Fruit fly (Drosophila melanogaster) whole organism, embryonic: ENCODE data around the gene CG33127.

Source experiments
- CG11504 ChIP-seq: fragments of 200-800 bp; sonication (Bioruptor generic); optimal IDR thresholded peaks from 3 replicates; lab custom pipeline; 2019; ENCODE audit warnings: missing biosample characterization, mild to moderate bottlenecking, missing genetic modification characterization, moderate library complexity
- CG11560 ChIP-seq: fragments of 200-800 bp; sonication (Bioruptor generic); IDR thresholded peaks from 3 replicates; pipeline ENCODE4 v1.3.6; 2022; ENCODE audit warnings: missing biosample characterization, missing genetic modification characterization
- CG12155 ChIP-seq: fragments of 200-800 bp; sonication (Bioruptor generic); optimal IDR thresholded peaks from 3 replicates; lab custom pipeline; 2016; ENCODE audit warnings: missing biosample characterization, missing genetic modification characterization
- CG12659 ChIP-seq: fragments of 200-800 bp; sonication (Bioruptor generic); optimal IDR thresholded peaks from 3 replicates; lab custom pipeline; 2017; ENCODE audit warnings: mild to moderate bottlenecking, missing biosample characterization, missing genetic modification reagents, missing genetic modification characterization
- CG12744 ChIP-seq: fragments of 200-800 bp; sonication (Bioruptor generic); optimal IDR thresholded peaks from 2 replicates; lab custom pipeline; 2016; ENCODE audit warnings: missing biosample characterization, missing genetic modification characterization
- CG13624 ChIP-seq: fragments of 200-800 bp; sonication (Bioruptor generic); optimal IDR thresholded peaks from 2 replicates; lab custom pipeline; 2016; ENCODE audit warnings: missing biosample characterization, missing genetic modification characterization
- CG13775 ChIP-seq: fragments of 200-800 bp; sonication (Bioruptor generic); optimal IDR thresholded peaks from 3 replicates; lab custom pipeline; 2017; ENCODE audit warnings: missing biosample characterization, mild to moderate bottlenecking, missing genetic modification characterization
- CG14014 ChIP-seq: fragments of 200-800 bp; sonication (Bioruptor generic); IDR thresholded peaks from 2 replicates; pipeline ENCODE4 v1.3.6; 2022; ENCODE audit warnings: missing biosample characterization, missing genetic modification characterization
- CG17359 ChIP-seq: fragments of 200-800 bp; sonication (Bioruptor generic); optimal IDR thresholded peaks from 3 replicates; lab custom pipeline; 2018; ENCODE audit warnings: missing biosample characterization, mild to moderate bottlenecking, missing genetic modification characterization, moderate library complexity
- CG17802 ChIP-seq: fragments of 200-800 bp; sonication (Bioruptor generic); optimal IDR thresholded peaks from 2 replicates; lab custom pipeline; 2018; ENCODE audit warnings: missing biosample characterization, mild to moderate bottlenecking, missing genetic modification characterization, moderate library complexity
- CG32772 ChIP-seq: fragments of 200-800 bp; sonication (Bioruptor generic); IDR thresholded peaks from 2 replicates; pipeline ENCODE4 v1.3.6; 2022; ENCODE audit warnings: missing biosample characterization, missing genetic modification characterization
- CG33213 ChIP-seq: fragments of 200-800 bp; sonication (Bioruptor generic); optimal IDR thresholded peaks from 3 replicates; lab custom pipeline; 2016; ENCODE audit warnings: missing biosample characterization, missing genetic modification characterization
- CG4424 ChIP-seq: fragments of 200-800 bp; sonication (Bioruptor generic); optimal IDR thresholded peaks from 3 replicates; lab custom pipeline; 2016; ENCODE audit warnings: missing biosample characterization, missing genetic modification characterization
- CG4707 ChIP-seq: fragments of 200-800 bp; sonication (Bioruptor generic); optimal IDR thresholded peaks from 2 replicates; lab custom pipeline; 2018; ENCODE audit warnings: missing biosample characterization, mild to moderate bottlenecking, missing genetic modification characterization, moderate library complexity
- CG6791 ChIP-seq: fragments of 200-800 bp; sonication (Bioruptor generic); IDR thresholded peaks from 3 replicates; pipeline ENCODE4 v1.3.6; 2022; ENCODE audit warnings: missing biosample characterization, missing genetic modification characterization; ENCODE audit not compliant: partially characterized antibody
- CG7839 ChIP-seq: fragments of 200-800 bp; sonication (Bioruptor generic); optimal IDR thresholded peaks from 3 replicates; lab custom pipeline; 2018; ENCODE audit warnings: missing biosample characterization, mild to moderate bottlenecking, missing genetic modification characterization, moderate library complexity
- CG7987 ChIP-seq: fragments of 200-800 bp; sonication (Bioruptor generic); optimal IDR thresholded peaks from 2 replicates; lab custom pipeline; 2018; ENCODE audit warnings: missing biosample characterization, mild to moderate bottlenecking, missing genetic modification characterization, moderate library complexity
- CG9817 ChIP-seq: fragments of 200-800 bp; sonication (Bioruptor generic); optimal IDR thresholded peaks from 2 replicates; lab custom pipeline; 2018; ENCODE audit warnings: missing biosample characterization, mild to moderate bottlenecking, missing genetic modification characterization, moderate library complexity
- CkIIα-i1 ChIP-seq: fragments of 200-800 bp; sonication (Bioruptor generic); IDR thresholded peaks from 2 replicates; pipeline ENCODE4 v1.3.6; 2022; ENCODE audit warnings: missing biosample characterization, missing genetic modification characterization
- Dp ChIP-seq: fragments of 200-800 bp; sonication (Bioruptor generic); optimal IDR thresholded peaks from 2 replicates; lab custom pipeline; 2018; ENCODE audit warnings: missing biosample characterization, mild to moderate bottlenecking, missing genetic modification characterization, moderate library complexity
- Fer3 ChIP-seq: fragments of 200-800 bp; sonication (Bioruptor generic); optimal IDR thresholded peaks from 2 replicates; lab custom pipeline; 2018; ENCODE audit warnings: missing biosample characterization, mild to moderate bottlenecking, missing genetic modification characterization, moderate library complexity
- Gsc ChIP-seq: fragments of 200-800 bp; sonication (Bioruptor generic); IDR thresholded peaks from 2 replicates; pipeline ENCODE4 v1.3.6; 2022; ENCODE audit warnings: missing biosample characterization, missing genetic modification characterization
- HLH54F ChIP-seq: fragments of 200-800 bp; sonication (Bioruptor generic); optimal IDR thresholded peaks from 3 replicates; lab custom pipeline; 2016; ENCODE audit warnings: missing biosample characterization, missing genetic modification characterization
- HLHmδ ChIP-seq: fragments of 200-800 bp; sonication (Bioruptor generic); optimal IDR thresholded peaks from 2 replicates; lab custom pipeline; 2018; ENCODE audit warnings: missing biosample characterization, mild to moderate bottlenecking, missing genetic modification characterization, moderate library complexity
- Hr78 ChIP-seq, 2 experiments: fragments of 200-800 bp in 1 of 2; fragments of >200 bp in 1 of 2; sonication (Bioruptor generic) in 1 of 2; optimal IDR thresholded peaks; 2 replicates each; lab custom pipeline; 2017 to 2019; ENCODE audit warnings: missing biosample characterization in 2 of 2, missing genetic modification characterization in 2 of 2, mild to moderate bottlenecking in 1 of 2, moderate library complexity in 1 of 2
- Jarid2 ChIP-seq: fragments of 200-800 bp; sonication (Bioruptor generic); optimal IDR thresholded peaks from 3 replicates; lab custom pipeline; 2017; ENCODE audit warnings: mild to moderate bottlenecking, missing biosample characterization, missing genetic modification reagents, missing genetic modification characterization
- Mes4 ChIP-seq: fragments of 200-800 bp; sonication (Bioruptor generic); optimal IDR thresholded peaks from 2 replicates; lab custom pipeline; 2016; ENCODE audit warnings: missing biosample characterization, missing genetic modification characterization
- Nf-YC ChIP-seq: fragments of 200-800 bp; optimal IDR thresholded peaks from 3 replicates; lab custom pipeline; 2019; ENCODE audit warnings: missing biosample characterization, mild to moderate bottlenecking, missing genetic modification characterization, moderate library complexity
- NfI ChIP-seq: fragments of 200-800 bp; sonication (Bioruptor generic); optimal IDR thresholded peaks from 3 replicates; lab custom pipeline; 2018; ENCODE audit warnings: missing biosample characterization, mild to moderate bottlenecking, missing genetic modification characterization, moderate library complexity
- Ravus ChIP-seq: fragments of 200-800 bp; sonication (Bioruptor generic); IDR thresholded peaks from 2 replicates; pipeline ENCODE4 v1.3.6; 2022; ENCODE audit warnings: missing biosample characterization, missing genetic modification characterization
- abd-A ChIP-seq: fragments of 200-800 bp; sonication (Bioruptor generic); optimal IDR thresholded peaks from 3 replicates; lab custom pipeline; 2019; ENCODE audit warnings: missing biosample characterization, mild to moderate bottlenecking, missing genetic modification characterization, moderate library complexity
- chm ChIP-seq: fragments of 200-800 bp; sonication (Bioruptor generic); IDR thresholded peaks from 2 replicates; pipeline ENCODE4 v1.3.6; 2022; ENCODE audit warnings: missing biosample characterization, missing genetic modification characterization
- ftz-f1 ChIP-seq: fragments of 200-800 bp; sonication (Bioruptor generic); optimal IDR thresholded peaks from 2 replicates; lab custom pipeline; 2016; ENCODE audit warnings: missing biosample characterization, missing genetic modification characterization
- gem ChIP-seq: fragments of 200-800 bp; sonication (Bioruptor generic); optimal IDR thresholded peaks from 2 replicates; lab custom pipeline; 2019; ENCODE audit warnings: missing biosample characterization, mild to moderate bottlenecking, missing genetic modification characterization, moderate library complexity
- gsb ChIP-seq: fragments of 200-800 bp; sonication (Bioruptor generic); IDR thresholded peaks from 2 replicates; pipeline ENCODE4 v1.3.6; 2022; ENCODE audit warnings: missing biosample characterization, missing genetic modification characterization
- h ChIP-seq: fragments of >200 bp; optimal IDR thresholded peaks from 2 replicates; lab custom pipeline; 2017
- ham ChIP-seq: fragments of 200-800 bp; sonication (Bioruptor generic); IDR thresholded peaks from 2 replicates; pipeline ENCODE4 v1.3.6; 2022; ENCODE audit warnings: missing biosample characterization, missing genetic modification characterization
- hb ChIP-seq: fragments of 200-800 bp; sonication (Bioruptor generic); IDR thresholded peaks from 3 replicates; pipeline ENCODE4 v1.3.6; 2022; ENCODE audit warnings: missing biosample characterization, missing genetic modification characterization; ENCODE audit not compliant: partially characterized antibody
- hbn ChIP-seq: fragments of 200-800 bp; sonication (Bioruptor generic); IDR thresholded peaks from 2 replicates; pipeline ENCODE4 v1.3.6; 2022; ENCODE audit warnings: missing biosample characterization, missing genetic modification characterization; ENCODE audit not compliant: partially characterized antibody
- ind ChIP-seq: fragments of 200-800 bp; sonication (Bioruptor generic); optimal IDR thresholded peaks from 3 replicates; lab custom pipeline; 2016; ENCODE audit warnings: missing biosample characterization, missing genetic modification characterization
- klu ChIP-seq: fragments of 200-800 bp; sonication (Bioruptor generic); IDR thresholded peaks from 2 replicates; pipeline ENCODE4 v1.3.6; 2022; ENCODE audit warnings: missing biosample characterization, missing genetic modification characterization
- lmd ChIP-seq: fragments of 200-800 bp; sonication (Bioruptor generic); IDR thresholded peaks from 2 replicates; pipeline ENCODE4 v1.3.6; 2022; ENCODE audit warnings: missing biosample characterization, missing genetic modification characterization
- maf-S ChIP-seq: fragments of 200-800 bp; sonication (Bioruptor generic); optimal IDR thresholded peaks from 2 replicates; lab custom pipeline; 2016; ENCODE audit warnings: missing biosample characterization, missing genetic modification characterization
- mirr ChIP-seq: fragments of 200-800 bp; sonication (Bioruptor generic); optimal IDR thresholded peaks from 3 replicates; lab custom pipeline; 2018; ENCODE audit warnings: missing biosample characterization, mild to moderate bottlenecking, missing genetic modification characterization
- pan ChIP-seq, 4 experiments: fragments of >200 bp in 3 of 4; fragments of 200-800 bp in 1 of 4; sonication (Bioruptor generic) in 1 of 4; optimal IDR thresholded peaks in 3 of 4; IDR thresholded peaks in 1 of 4; 2 replicates each; pipeline versions ENCODE4 v1.3.6 to Lab custom; 2017 to 2022; ENCODE audit warnings: missing biosample characterization in 2 of 4, missing genetic modification characterization in 2 of 4, mixed read lengths in 1 of 4
- pho ChIP-seq: fragments of 200-800 bp; sonication (Bioruptor generic); optimal IDR thresholded peaks from 2 replicates; lab custom pipeline; 2016; ENCODE audit warnings: missing biosample characterization, missing genetic modification characterization
- row ChIP-seq: fragments of 200-800 bp; sonication (Bioruptor generic); IDR thresholded peaks from 3 replicates; pipeline ENCODE4 v1.3.6; 2022; ENCODE audit warnings: missing biosample characterization, missing genetic modification characterization
- zfh1 ChIP-seq: fragments of 200-800 bp; sonication (Bioruptor generic); IDR thresholded peaks from 3 replicates; pipeline ENCODE4 v1.3.6; 2022; ENCODE audit warnings: missing biosample characterization, missing genetic modification characterization

Gene CG33127

dm6 chr2L:297480-298284 is 24.2 kb upstream of the CG33127 start, which contains the start of gene Pi3K21B:
Pi3K21B (plus strand) TSS chr2L:297880.
- peak; percentile 53 for TF ChIP-seq abd-A (tag; lab: Kevin White, UChicago)
- TF ChIP-seq Jarid2 (GFP tag; lab: Kevin White, UChicago), result peak; percentile 59
- TF ChIP-seq hbn, result no peak
- TF ChIP-seq HLH54F (GFP tag; lab: Kevin White, UChicago), result peak; percentile 96
- TF ChIP-seq zfh1 (GFP tag; lab: Robert Waterston, UW), result peak; percentile 90
- TF ChIP-seq h (lab: Kevin White, UChicago), result no peak
- peak; percentile 91 for TF ChIP-seq CG13624 (GFP tag; lab: Kevin White, UChicago)
- peak; percentile 92 for TF ChIP-seq CG12155 (GFP tag; lab: Kevin White, UChicago)
- peak; percentile 78 for TF ChIP-seq CG11560 (tag; lab: Robert Waterston, UW)
- peak; percentile 37 for TF ChIP-seq CG4707
- TF ChIP-seq gem (tag; lab: Kevin White, UChicago), result peak; percentile 95
- peak; percentile 95 for TF ChIP-seq CG13775 (GFP tag; lab: Kevin White, UChicago)
- peak; percentile 92 for TF ChIP-seq NfI (GFP tag; lab: Kevin White, UChicago)
- TF ChIP-seq Fer3 (tag; lab: Kevin White, UChicago), result peak; percentile 89
- peak in 1 of 2 experiments; percentile 27 for TF ChIP-seq Hr78 (GFP tag; optimal IDR thresholded peaks at IDR 0.05; lab: Kevin White, UChicago)
- TF ChIP-seq Ravus (GFP tag; lab: Robert Waterston, UW), result peak; percentile 33
- peak; percentile 67 for TF ChIP-seq CG7987 (GFP tag; lab: Kevin White, UChicago)
- peak; percentile 87 for TF ChIP-seq CG17359 (tag; lab: Kevin White, UChicago)
- TF ChIP-seq CG33213 (GFP tag; lab: Kevin White, UChicago), result peak; percentile 93
- peak; percentile 82 for TF ChIP-seq CG32772 (GFP tag; lab: Robert Waterston, UW)
- TF ChIP-seq CG4424, result peak; percentile 89
- peak; percentile 96 for TF ChIP-seq CG12659 (GFP tag; lab: Kevin White, UChicago)
- TF ChIP-seq HLHmδ (GFP tag; lab: Kevin White, UChicago), result peak; percentile 90
- peak; percentile 85 for TF ChIP-seq CG12744
- TF ChIP-seq Nf-YC, result peak; percentile 86
- peak; percentile 80 for TF ChIP-seq Mes4 (GFP tag; lab: Kevin White, UChicago)
- TF ChIP-seq ftz-f1, result peak; percentile 33
- TF ChIP-seq chm (GFP tag; lab: Robert Waterston, UW), result peak; percentile 90
- peak; percentile 90 for TF ChIP-seq pho (GFP tag; lab: Kevin White, UChicago)
- TF ChIP-seq klu, result peak; percentile 77
- TF ChIP-seq CG14014 (GFP tag; lab: Robert Waterston, UW), result peak; percentile 84
- no peak for TF ChIP-seq hb (GFP tag; lab: Robert Waterston, UW)
- peak; percentile 73 for TF ChIP-seq mirr (GFP tag; lab: Kevin White, UChicago)
- TF ChIP-seq Dp (GFP tag; lab: Kevin White, UChicago), result peak; percentile 87
- TF ChIP-seq CG11504 (tag; lab: Kevin White, UChicago), result peak; percentile 88
- peak; percentile 89 for TF ChIP-seq maf-S (GFP tag; lab: Kevin White, UChicago)
- TF ChIP-seq lmd (GFP tag; lab: Robert Waterston, UW), result peak; percentile 90
- TF ChIP-seq pan (optimal IDR thresholded peaks at IDR 0.05; lab: Kevin White, UChicago), result no peak
- TF ChIP-seq pan (GFP tag; optimal IDR thresholded peaks at IDR 0.05 in 1 of 2, IDR thresholded peaks at IDR 0.05 in 1 of 2), result peak in 1 of 2 experiments; percentile 75
- peak; percentile 86 for TF ChIP-seq row (GFP tag; lab: Robert Waterston, UW)
- no peak for TF ChIP-seq Gsc (GFP tag; lab: Robert Waterston, UW)
- 0 out of 2 replicates have a peak, but pooled peaks have one; percentile 38 for TF ChIP-seq gsb
- peak; percentile 93 for TF ChIP-seq CG9817 (tag; lab: Kevin White, UChicago)
- TF ChIP-seq ham (GFP tag; lab: Robert Waterston, UW), result peak; percentile 83
- peak; percentile 91 for TF ChIP-seq CG7839 (tag; lab: Kevin White, UChicago)
- peak; percentile 73 for TF ChIP-seq CG6791
- TF ChIP-seq ind (GFP tag; lab: Kevin White, UChicago), result peak; percentile 92
- TF ChIP-seq CkIIα-i1 (GFP tag; lab: Robert Waterston, UW), result no peak
- peak; percentile 68 for TF ChIP-seq CG17802 (tag; lab: Kevin White, UChicago)
